Worm (Caenorhabditis elegans): ENCODE results near the gene srd-5.

DNA sequence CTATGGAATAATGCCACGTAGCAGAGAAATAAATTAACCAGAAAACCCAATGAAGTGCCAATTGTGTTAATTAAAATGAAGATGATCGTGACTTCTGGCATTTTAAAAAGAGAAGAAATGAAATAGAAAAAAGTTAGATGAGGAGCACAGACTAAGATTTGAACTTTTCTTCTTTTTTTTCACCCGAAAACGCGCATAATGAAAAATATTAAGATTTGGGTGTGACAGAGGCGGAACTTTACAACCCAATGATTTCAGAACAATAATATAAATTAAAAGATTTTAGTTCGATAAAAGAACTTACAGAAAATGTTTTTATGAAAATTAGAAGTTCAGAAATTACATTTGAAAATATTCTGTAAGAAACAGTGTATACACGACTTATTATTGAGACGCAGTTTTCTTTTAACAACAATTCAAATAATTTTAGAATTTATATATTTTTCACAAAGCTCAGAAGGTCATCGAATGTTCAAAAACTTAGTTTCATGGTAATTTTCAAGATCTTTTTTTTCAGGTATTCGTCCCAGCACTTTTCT, 28.8 kb downstream of the srd-5 start, which contains the start of the genes srd-8 and B0547.2:
- no peak for TF ChIP-seq daf-16 (GFP tag; optimal IDR thresholded peaks at IDR 0.05)
- no peak for TF ChIP-seq daf-16 (tag; optimal IDR thresholded peaks at IDR 0.05)
- TF ChIP-seq ztf-11 (tag; optimal IDR thresholded peaks at IDR 0.05) = no peak
- TF ChIP-seq Y75B8A.6 (GFP tag; IDR thresholded peaks at IDR 0.05) = no peak
- TF ChIP-seq skn-1 (tag; optimal IDR thresholded peaks at IDR 0.05) = no peak
- no peak for TF ChIP-seq cey-2 (tag; optimal IDR thresholded peaks at IDR 0.05; ENCODE audit: borderline replicate concordance, insufficient read depth)
- TF ChIP-seq hlh-30 (tag; optimal IDR thresholded peaks at IDR 0.05; ENCODE audit: insufficient read depth) = no peak
- TF ChIP-seq arid-1 (GFP tag; conservative IDR thresholded peaks at IDR 0.05) = no peak
- no peak for TF ChIP-seq nhr-25 (tag; optimal IDR thresholded peaks at IDR 0.05; ENCODE audit: borderline replicate concordance, insufficient read depth)
- no peak for TF ChIP-seq nhr-48 (tag; optimal IDR thresholded peaks at IDR 0.05)
